Worm (Caenorhabditis elegans) whole organism, L4/young adult: Measurements from ENCODE around the gene R08C7.8.

Experiments used
- W03F9.2 ChIP-seq: fragments of 150-350 bp; optimal IDR thresholded peaks from 2 replicates; lab custom pipeline; 2014; ENCODE audit warnings: missing biosample characterization, missing genetic modification characterization
- dao-5 ChIP-seq: sonication (generic microtip); optimal IDR thresholded peaks from 2 replicates; lab custom pipeline; 2016; ENCODE audit warnings: missing genotype, missing genetic modification characterization, moderate library complexity, missing compliant biosample characterization
- him-1 ChIP-seq: sonication (generic microtip); optimal IDR thresholded peaks from 2 replicates; lab custom pipeline; 2016; ENCODE audit warnings: missing genotype, missing genetic modification reagents, missing genetic modification characterization, missing compliant biosample characterization

Gene R08C7.8

DNA sequence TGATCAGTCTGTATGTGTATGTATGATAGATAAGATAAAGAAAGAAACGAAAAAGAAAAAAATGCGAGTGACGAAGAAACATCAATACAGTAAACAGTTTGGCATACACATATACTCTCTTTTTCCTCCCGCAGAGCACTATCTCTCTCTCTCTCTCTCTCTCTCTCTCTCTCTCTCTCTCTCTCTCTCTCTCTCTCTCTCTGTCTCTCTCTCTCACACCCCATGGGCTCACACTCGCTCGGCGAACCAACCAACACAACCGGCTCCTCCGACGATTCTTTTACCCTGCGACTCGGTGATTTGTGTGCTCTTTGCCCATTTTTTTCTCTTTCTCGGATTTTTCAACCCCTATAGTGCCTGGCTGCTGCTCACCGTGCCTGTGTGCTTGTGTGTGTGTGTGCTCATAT lies 27.3 kb downstream of the R08C7.8 start:
- TF ChIP-seq dao-5, result no peak

DNA sequence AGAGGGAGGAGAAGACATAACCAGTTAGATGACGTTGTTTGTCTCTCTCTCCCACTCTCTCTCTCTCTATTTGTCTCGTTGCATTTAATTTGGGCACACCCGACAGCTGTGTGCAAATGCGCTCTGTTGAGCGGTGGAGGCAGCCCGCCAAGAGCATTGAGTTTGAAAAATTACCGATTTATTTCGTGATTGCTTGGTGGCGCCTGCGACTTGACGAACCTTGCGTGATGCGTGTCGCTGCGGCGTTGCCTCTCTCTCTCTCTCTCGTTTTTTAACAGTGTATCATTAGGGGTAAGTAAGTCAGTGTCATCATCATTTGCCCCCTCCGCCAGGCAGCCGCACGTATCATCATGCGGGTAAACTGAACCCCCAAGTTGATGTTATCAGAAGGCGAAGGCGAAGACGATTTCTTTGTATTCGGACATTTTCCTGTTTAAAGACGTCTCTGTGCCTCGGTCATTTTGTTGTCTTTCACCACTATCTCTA lies 28.2 kb downstream of the R08C7.8 start:
- TF ChIP-seq dao-5, result no peak
- peak; percentile 24 for TF ChIP-seq him-1 (tag; lab: Kevin White, UChicago)

DNA sequence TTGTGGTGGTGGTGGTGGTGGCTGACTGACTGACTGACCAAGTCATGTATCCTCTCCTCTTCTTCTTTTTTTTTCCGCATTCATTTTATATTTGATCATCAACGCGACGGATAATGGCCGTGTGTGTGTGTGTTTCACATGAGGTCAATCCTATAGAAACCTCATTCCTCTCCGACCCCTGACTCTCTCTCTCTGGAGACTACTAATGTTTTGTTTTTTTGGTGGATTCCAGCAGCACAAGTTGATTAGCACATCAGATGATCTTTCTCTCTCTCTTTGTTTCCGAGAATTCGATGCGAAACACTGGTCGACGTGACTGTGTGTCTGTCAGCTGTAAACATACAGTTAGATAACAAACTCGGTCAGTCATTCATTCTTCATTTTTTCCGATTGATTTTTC lies 29.2 kb downstream of the R08C7.8 start, which contains the start of gene Y24D9A.7:
Gene Y24D9A.7, minus strand, starts transcription at position 46 of the 400 bp plus-strand sequence.
- no peak for TF ChIP-seq W03F9.2 (tag; lab: Kevin White, UChicago)
- no peak for TF ChIP-seq dao-5
- TF ChIP-seq him-1 (tag; lab: Kevin White, UChicago), result no peak

DNA sequence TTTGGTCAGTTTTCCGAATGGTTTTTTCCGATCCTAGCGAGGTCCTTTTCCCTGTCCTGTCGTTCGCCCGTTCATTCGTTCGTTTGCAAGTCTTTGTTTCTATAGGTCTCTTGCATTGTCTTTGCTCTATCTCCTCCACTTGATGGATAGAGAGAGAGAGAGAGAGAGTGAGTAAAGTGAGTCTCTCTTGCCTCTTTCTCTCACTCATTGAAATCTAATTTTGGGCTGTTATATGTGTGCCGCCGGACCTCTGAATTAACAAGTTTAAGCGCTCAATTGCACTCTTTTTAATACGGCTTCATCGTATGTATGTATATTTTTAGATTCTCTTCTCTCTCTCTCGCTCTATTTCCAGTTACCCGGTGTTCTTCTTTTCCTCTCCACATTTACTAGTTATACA lies 30.5 kb downstream of the R08C7.8 start:
- TF ChIP-seq dao-5 (no peak), W03F9.2 (tag; lab: Kevin White, UChicago) (no peak), him-1 (tag; lab: Kevin White, UChicago) (no peak)

DNA sequence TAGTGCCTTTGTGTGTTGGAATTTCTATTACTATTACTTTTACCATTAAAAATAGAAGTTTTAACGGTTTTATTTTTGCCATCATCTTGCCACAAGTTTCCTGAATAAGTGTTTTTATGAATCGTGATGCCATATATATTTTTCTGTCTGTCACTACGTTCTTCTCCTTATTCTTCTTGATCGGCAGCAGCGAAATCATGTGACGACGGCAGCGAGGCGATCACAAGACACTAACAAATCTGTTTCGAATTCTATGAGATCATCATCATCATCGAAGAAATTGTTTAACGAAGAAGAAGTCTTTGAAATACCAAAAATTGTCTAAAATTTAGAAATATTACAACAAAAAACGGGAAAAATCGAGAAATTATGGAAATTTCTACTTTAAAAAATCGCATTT lies 31.9 kb downstream of the R08C7.8 start:
- TF ChIP-seq him-1 (tag; lab: Kevin White, UChicago), result no peak
- TF ChIP-seq W03F9.2 (tag; lab: Kevin White, UChicago), result no peak
- no peak for TF ChIP-seq dao-5

DNA sequence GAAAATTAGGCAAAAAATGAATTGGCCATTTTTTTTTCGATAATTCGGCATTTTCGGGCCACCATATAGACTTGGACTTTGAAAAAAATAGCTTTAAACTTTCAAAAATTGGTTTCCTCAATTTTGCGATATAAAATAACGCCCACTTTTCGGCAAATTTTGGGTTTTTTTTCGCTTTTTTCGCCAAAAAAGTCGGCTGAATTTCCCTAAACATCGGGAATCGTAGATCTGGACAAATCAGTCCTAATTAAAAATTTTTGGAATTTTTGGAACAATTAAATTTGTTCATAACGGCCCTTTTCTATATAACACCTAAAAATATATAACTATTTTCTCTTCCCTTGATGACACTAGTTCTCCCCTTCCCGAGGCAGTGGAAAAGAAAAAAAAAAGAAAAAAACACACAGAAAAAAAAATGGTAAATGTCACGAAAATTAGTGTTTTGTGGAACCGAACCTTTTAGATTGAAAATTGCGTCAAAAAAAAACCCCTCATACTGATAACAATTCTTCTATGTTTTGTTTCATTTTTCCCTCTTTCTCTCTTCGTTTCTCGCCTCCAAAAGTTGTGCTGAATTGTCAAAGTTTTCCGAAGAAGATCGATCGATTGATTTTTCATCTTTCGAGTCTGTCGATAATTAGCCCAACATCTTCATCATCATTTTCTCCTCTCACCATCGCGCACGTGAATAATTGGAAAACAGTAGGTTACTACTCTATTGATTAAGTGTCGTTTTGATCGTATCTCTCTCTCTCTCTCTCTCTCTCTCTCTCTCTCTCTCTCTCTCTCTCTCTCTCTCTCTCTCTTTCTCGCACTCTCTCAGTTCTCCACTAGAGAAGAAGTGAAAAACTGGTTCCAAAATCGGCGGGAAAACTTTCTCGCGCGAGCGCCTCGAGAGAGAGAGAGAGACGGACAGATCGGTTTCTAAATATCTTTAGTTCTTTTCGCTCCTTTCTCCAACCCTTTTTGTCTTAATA lies 33.7 kb downstream of the R08C7.8 start, which contains the start of gene Y24D9A.6:
Gene Y24D9A.6, minus strand, starts transcription at position 51 of the 977 bp plus-strand sequence.
- no peak for TF ChIP-seq W03F9.2 (tag; lab: Kevin White, UChicago)
- TF ChIP-seq dao-5, result no peak
- no peak for TF ChIP-seq him-1 (tag; lab: Kevin White, UChicago)

DNA sequence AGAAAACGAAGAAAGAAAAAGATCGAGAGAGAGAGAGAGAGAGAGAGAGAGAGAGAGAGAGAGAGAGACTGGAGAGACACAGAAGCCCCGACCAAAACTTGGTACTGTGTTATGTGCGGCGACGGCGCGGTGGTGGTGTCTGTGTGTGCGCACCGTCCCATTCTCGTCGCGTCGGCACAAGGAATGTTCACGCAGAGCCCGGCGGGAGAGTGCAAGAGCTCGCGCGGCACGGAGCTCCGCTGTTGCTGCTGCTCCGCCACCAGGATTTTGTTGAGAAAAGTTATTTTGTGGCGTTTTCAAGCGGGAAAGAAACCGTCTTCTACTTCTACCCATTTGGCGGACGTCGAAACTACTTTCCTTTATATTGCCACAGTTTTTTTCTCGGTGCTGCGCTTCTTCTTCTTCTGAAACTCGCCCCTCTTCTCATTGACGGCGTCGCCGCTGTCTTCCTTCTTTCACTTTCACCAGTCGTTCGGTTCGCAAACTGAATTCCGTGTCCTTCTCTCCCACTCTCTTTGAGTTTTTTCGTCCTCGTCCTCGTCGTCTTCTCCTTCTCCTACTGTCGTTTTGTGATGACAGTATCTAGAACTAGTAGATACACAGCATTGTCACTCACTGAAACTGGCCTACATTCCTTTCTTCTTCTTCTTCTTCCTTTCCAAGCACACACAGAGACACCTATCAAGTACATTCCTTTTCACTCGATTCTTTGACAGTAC lies 34.8 kb downstream of the R08C7.8 start:
- TF ChIP-seq W03F9.2 (tag; lab: Kevin White, UChicago) (no peak), him-1 (tag; lab: Kevin White, UChicago) (no peak), dao-5 (no peak)

DNA sequence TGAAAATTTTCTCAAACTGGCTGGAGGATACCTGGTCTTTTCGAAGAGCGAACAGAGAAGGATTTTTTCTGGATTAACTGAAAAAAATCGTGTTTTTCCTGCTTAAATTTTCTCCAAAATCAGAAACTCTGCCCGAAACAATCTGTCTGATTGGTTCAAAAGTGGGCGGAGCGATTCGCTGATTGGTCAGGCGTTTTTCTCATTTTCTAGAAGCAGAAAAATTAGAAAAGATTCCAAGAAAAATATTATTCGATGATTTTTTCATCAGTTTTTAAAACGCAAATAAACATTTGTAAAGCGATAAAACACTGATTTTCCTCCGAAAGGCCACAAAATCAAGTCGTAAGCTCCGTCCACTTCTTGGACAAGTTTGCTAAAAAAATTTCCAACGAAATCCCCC lies 35.5 kb downstream of the R08C7.8 start:
- no peak for TF ChIP-seq him-1 (tag; lab: Kevin White, UChicago)
- TF ChIP-seq dao-5, result no peak

DNA sequence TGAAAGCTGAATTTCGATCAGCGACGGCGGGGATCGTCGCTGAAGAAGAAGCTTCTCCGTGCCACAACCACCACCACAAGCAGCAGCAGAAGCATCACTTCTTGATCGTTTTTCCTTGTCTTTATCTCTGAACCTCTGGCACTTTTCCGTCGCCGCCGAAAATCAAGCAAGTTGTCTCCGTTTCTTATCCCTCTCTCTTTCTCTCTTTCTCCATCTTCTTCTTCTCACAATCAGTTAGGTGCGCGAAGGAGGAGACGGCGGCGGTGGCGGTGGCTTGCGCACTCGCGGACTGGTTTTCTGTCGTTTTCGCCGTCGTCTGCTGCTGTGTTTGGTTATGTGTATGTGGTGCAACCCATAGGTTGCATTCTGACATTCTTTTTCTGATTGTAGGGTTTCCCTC lies 35.9 kb downstream of the R08C7.8 start:
- TF ChIP-seq him-1 (tag; lab: Kevin White, UChicago) (no peak), dao-5 (no peak), W03F9.2 (tag; lab: Kevin White, UChicago) (no peak)

DNA sequence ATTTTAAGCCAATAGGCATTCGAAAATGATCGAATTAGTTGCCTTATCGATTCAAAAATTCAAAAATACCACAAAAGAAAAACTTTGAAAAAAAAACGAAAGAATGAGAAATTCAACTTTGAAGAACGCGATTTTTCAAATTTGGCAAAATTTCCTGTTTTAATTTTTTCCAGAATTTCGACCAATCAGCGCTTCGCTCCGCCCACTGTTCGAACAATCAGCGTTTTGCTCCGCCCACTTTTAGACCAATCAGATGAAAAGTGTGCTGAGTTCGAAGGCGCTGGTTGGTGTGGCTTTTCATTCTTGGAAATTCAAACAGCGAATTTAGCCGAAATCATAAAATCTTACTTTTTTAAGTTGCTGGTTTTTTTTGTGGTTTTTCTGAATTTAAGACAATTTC lies 36.8 kb downstream of the R08C7.8 start:
- TF ChIP-seq him-1 (tag; lab: Kevin White, UChicago) (no peak), dao-5 (no peak), W03F9.2 (tag; lab: Kevin White, UChicago) (no peak)

DNA sequence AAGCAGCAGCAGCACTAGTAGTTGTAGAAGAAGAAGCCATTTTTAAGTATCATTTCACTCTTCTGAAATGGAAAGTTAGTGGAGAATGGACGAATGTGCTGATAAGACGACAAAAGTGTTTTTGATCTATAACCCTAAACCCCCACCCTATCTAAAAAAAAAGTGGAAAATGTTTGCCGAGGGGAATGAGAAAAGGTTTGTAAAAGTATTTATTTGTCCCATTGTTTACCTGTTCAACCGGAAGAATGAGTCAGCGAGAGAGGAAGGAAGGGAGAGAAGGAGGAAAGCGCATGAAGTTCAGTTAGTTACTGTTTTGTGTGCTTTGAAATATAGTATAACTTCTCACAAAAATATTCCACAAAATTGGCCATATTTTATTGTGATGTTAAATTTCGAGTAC lies 37.2 kb downstream of the R08C7.8 start:
- TF ChIP-seq dao-5 (no peak), him-1 (tag; lab: Kevin White, UChicago) (no peak), W03F9.2 (tag; lab: Kevin White, UChicago) (no peak)

DNA sequence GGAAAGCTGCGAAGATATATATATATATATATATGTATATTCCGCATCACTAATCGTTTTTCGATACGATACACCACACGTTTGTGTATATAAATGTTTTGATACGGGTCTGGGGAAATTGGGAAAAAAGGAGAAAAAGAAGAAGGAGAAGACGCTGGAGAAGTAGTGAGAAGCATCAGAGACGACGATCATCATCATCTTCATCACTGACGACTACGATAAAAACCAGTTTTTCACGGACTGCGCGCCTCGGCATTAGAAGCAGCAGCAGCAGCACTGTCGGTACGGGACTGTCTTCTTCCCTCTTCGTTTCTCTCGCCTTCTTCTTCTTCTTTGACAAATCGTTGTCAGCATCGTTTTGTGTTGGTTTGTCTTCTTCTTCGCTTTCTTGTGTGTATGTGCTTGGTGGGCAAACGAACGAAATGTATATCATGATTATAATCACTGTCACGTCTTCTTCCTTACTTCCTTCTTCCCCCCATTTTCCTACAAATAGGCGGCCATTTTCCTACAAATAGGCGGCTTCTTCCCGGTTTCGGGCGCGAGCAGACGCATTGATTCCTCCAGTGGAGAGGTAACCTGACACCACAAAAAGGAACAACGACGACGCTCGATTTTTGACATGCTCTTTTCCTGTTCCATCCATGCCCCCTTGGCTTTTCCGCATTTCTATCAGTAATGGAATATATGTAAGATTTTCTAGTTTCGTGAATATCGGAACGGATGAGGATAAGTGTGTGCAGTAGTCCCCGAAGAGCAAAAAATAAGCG lies 38.1 kb downstream of the R08C7.8 start:
- TF ChIP-seq W03F9.2 (tag; lab: Kevin White, UChicago) (no peak), dao-5 (no peak), him-1 (tag; lab: Kevin White, UChicago) (no peak)

DNA sequence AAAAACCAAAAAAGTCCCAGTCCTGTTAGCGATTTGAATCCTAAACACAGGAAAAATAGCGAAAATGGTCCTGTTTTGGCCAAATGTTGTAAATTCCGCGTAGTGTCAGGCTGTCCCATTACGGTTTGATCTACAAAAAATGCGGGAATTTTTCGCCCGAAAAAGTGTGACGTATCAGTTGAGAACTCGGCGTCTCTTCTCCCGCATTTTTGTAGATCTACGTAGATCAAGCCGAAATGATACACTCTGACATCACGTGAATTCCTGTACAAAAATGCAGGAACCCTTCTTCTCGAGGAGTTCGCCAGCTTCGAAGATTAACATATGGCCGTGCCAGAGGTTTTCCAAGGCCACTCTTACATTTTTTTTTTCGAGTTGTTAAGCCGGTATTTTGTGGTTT lies 38.8 kb downstream of the R08C7.8 start:
- TF ChIP-seq dao-5 (no peak), him-1 (tag; lab: Kevin White, UChicago) (no peak), W03F9.2 (tag; lab: Kevin White, UChicago) (no peak)
